Fruit fly (Drosophila melanogaster): Measurements from ENCODE around the gene CG31156.

The CG31156 gene

dm6 chr3R:22589311-22589710 is 24.1 kb downstream of the CG31156 start (continued):
- TF ChIP-seq crc (GFP tag; optimal IDR thresholded peaks at IDR 0.05) (no peak), chinmo (GFP tag; IDR thresholded peaks at IDR 0.05; ENCODE audit: partially characterized antibody) (0 out of 4 replicates have a peak, but pooled peaks have one; percentile 11), CG5953 (GFP tag; IDR thresholded peaks at IDR 0.05) (0 out of 2 replicates have a peak, but pooled peaks have one; percentile 25), HLHmδ (GFP tag; optimal IDR thresholded peaks at IDR 0.05) (no peak), Hand (GFP tag; optimal IDR thresholded peaks at IDR 0.05) (no peak), gcm2 (GFP tag; optimal IDR thresholded peaks at IDR 0.05) (no peak), bigmax (GFP tag; optimal IDR thresholded peaks at IDR 0.05) (no peak), chn (GFP tag; optimal IDR thresholded peaks at IDR 0.05) (no peak), repo (GFP tag; optimal IDR thresholded peaks at IDR 0.05) (no peak), HHEX (GFP tag; optimal IDR thresholded peaks at IDR 0.05) (peak; percentile 40), ac (GFP tag; optimal IDR thresholded peaks at IDR 0.05) (peak; percentile 51), CG1602 (GFP tag; optimal IDR thresholded peaks at IDR 0.05) (no peak), jing (GFP tag; optimal IDR thresholded peaks at IDR 0.05) (no peak), CG18764 (GFP tag; optimal IDR thresholded peaks at IDR 0.05) (peak; percentile 32), CG12104 (GFP tag; optimal IDR thresholded peaks at IDR 0.05) (peak; percentile 41), zen (tag; optimal IDR thresholded peaks at IDR 0.05) (no peak), CG33557 (GFP tag; optimal IDR thresholded peaks at IDR 0.05) (peak; percentile 53), CG15601 (tag; optimal IDR thresholded peaks at IDR 0.05) (peak; percentile 51), her (GFP tag; optimal IDR thresholded peaks at IDR 0.05) (no peak), CG12155 (GFP tag; optimal IDR thresholded peaks at IDR 0.05) (no peak), Hr51 (GFP tag; optimal IDR thresholded peaks at IDR 0.05) (peak in 1 of 2 experiments; percentile 9), ATbp (GFP tag; optimal IDR thresholded peaks at IDR 0.05) (peak; percentile 88), CG8290 (GFP tag; optimal IDR thresholded peaks at IDR 0.05) (no peak), CG8290 (tag; optimal IDR thresholded peaks at IDR 0.05) (peak in 1 of 2 experiments; percentile 63), CG33213 (GFP tag; optimal IDR thresholded peaks at IDR 0.05) (no peak), hbn (GFP tag; IDR thresholded peaks at IDR 0.05; ENCODE audit: partially characterized antibody) (no peak), CG8281 (tag; optimal IDR thresholded peaks at IDR 0.05) (peak; percentile 32), CG1024 (GFP tag; IDR thresholded peaks at IDR 0.05) (no peak), gce (GFP tag; IDR thresholded peaks at IDR 0.05) (0 out of 3 replicates have a peak, but pooled peaks have one; percentile 52), CG8359 (GFP tag; optimal IDR thresholded peaks at IDR 0.05; ENCODE audit: borderline replicate concordance) (peak; percentile 62), chm (GFP tag; IDR thresholded peaks at IDR 0.05) (no peak), CG11560 (tag; IDR thresholded peaks at IDR 0.05) (no peak), bab2 (GFP tag; optimal IDR thresholded peaks at IDR 0.05) (peak; percentile 31), D19A (tag; optimal IDR thresholded peaks at IDR 0.05) (no peak), NC2α (GFP tag; optimal IDR thresholded peaks at IDR 0.05) (no peak), CG11695 (GFP tag; IDR thresholded peaks at IDR 0.05) (no peak), fd3F (GFP tag; optimal IDR thresholded peaks at IDR 0.05) (no peak), rib (GFP tag; IDR thresholded peaks at IDR 0.05) (no peak), tgo (GFP tag; IDR thresholded peaks at IDR 0.05) (no peak), CG11398 (GFP tag; optimal IDR thresholded peaks at IDR 0.05) (no peak), Eip74EF (GFP tag; optimal IDR thresholded peaks at IDR 0.05) (peak in 1 of 2 experiments; percentile 47), MBD-R2 (GFP tag; IDR thresholded peaks at IDR 0.05) (no peak), Mes4 (GFP tag; optimal IDR thresholded peaks at IDR 0.05) (no peak), CG17186 (GFP tag; optimal IDR thresholded peaks at IDR 0.05) (no peak), sens (GFP tag) (peak; percentile 57), kah (GFP tag; optimal IDR thresholded peaks at IDR 0.05) (peak; percentile 13), CG1647 (GFP tag; optimal IDR thresholded peaks at IDR 0.05) (no peak), CG6272 (GFP tag; IDR thresholded peaks at IDR 0.05) (no peak), Dll (GFP tag; IDR thresholded peaks at IDR 0.05; ENCODE audit: partially characterized antibody) (no peak), CG11085 (GFP tag; IDR thresholded peaks at IDR 0.05) (no peak), CG8388 (GFP tag; optimal IDR thresholded peaks at IDR 0.05) (peak; percentile 29)
